Worm (Caenorhabditis elegans) whole organism, L3 larva: ENCODE data around the gene col-89.

ENCODE experiments used
- R02D3.7 ChIP-seq: fragments of 150-350 bp; optimal IDR thresholded peaks from 2 replicates; lab custom pipeline; 2014; ENCODE audit warnings: missing biosample characterization, missing genetic modification characterization
- ama-1 ChIP-seq: fragments of 150-350 bp; optimal IDR thresholded peaks from 2 replicates; lab custom pipeline; 2018
- ceh-16 ChIP-seq: sonication (generic microtip); optimal IDR thresholded peaks from 2 replicates; lab custom pipeline; 2017; ENCODE audit warnings: missing biosample characterization, missing genetic modification characterization
- ceh-28 ChIP-seq: fragments of 150-350 bp; optimal IDR thresholded peaks from 2 replicates; lab custom pipeline; 2014; ENCODE audit warnings: missing biosample characterization, missing genetic modification reagents, missing genetic modification characterization
- egl-27 ChIP-seq: sonication (generic microtip); optimal IDR thresholded peaks from 4 replicates; lab custom pipeline; 2017; ENCODE audit warnings: missing biosample characterization, missing genetic modification reagents, missing genetic modification characterization
- egl-5 ChIP-seq: fragments of 150-350 bp; optimal IDR thresholded peaks from 2 replicates; lab custom pipeline; 2017; ENCODE audit warnings: missing biosample characterization, missing genetic modification reagents, missing genetic modification characterization, inconsistent platforms
- elt-1 ChIP-seq: fragments of 150-350 bp; optimal IDR thresholded peaks from 2 replicates; lab custom pipeline; 2014; ENCODE audit warnings: missing biosample characterization, missing genetic modification characterization
- elt-2 ChIP-seq: sonication (generic microtip); optimal IDR thresholded peaks from 2 replicates; lab custom pipeline; 2016; ENCODE audit warnings: missing genetic modification reagents, mild to moderate bottlenecking, missing genetic modification characterization, missing compliant biosample characterization
- elt-3 ChIP-seq, 3 experiments: fragments of 150-350 bp in 1 of 3; sonication (generic microtip) in 2 of 3; optimal IDR thresholded peaks; 2 replicates in 2 of 3; 4 replicates in 1 of 3; lab custom pipeline; 2014 to 2017; ENCODE audit warnings: missing biosample characterization in 3 of 3, missing genetic modification characterization in 3 of 3
- fkh-10 ChIP-seq: sonication (generic microtip); optimal IDR thresholded peaks from 2 replicates; lab custom pipeline; 2017; ENCODE audit warnings: missing biosample characterization, missing genetic modification reagents, missing genetic modification characterization
- fkh-2 ChIP-seq: fragments of 150-350 bp; optimal IDR thresholded peaks from 2 replicates; lab custom pipeline; 2014; ENCODE audit warnings: missing biosample characterization, missing genetic modification reagents, missing genetic modification characterization
- jun-1 ChIP-seq: fragments of 150-350 bp; optimal IDR thresholded peaks from 2 replicates; lab custom pipeline; 2014; ENCODE audit warnings: missing biosample characterization, missing genetic modification reagents, missing genetic modification characterization
- lin-15B ChIP-seq: fragments of 150-350 bp; optimal IDR thresholded peaks from 2 replicates; lab custom pipeline; 2014; ENCODE audit warnings: missing biosample characterization, missing genetic modification characterization
- lin-39 ChIP-seq: fragments of 150-350 bp; optimal IDR thresholded peaks from 2 replicates; lab custom pipeline; 2018; ENCODE audit warnings: missing biosample characterization, missing genetic modification reagents, missing genetic modification characterization
- lsy-12 ChIP-seq: sonication (generic microtip); optimal IDR thresholded peaks from 2 replicates; lab custom pipeline; 2016; ENCODE audit warnings: mild to moderate bottlenecking, missing genetic modification characterization, missing compliant biosample characterization
- mdl-1 ChIP-seq: fragments of 150-350 bp; optimal IDR thresholded peaks from 2 replicates; lab custom pipeline; 2014; ENCODE audit warnings: missing biosample characterization, missing genetic modification characterization
- nfya-1 ChIP-seq: sonication (generic microtip); optimal IDR thresholded peaks from 2 replicates; lab custom pipeline; 2017; ENCODE audit warnings: missing genetic modification characterization, mild to moderate bottlenecking, missing compliant biosample characterization, antibody characterized with exemption, moderate library complexity; ENCODE audit not compliant: insufficient read depth
- nhr-11 ChIP-seq: fragments of 150-350 bp; optimal IDR thresholded peaks from 2 replicates; lab custom pipeline; 2014; ENCODE audit warnings: missing biosample characterization, missing genetic modification characterization
- nhr-12 ChIP-seq: fragments of 150-350 bp; optimal IDR thresholded peaks from 2 replicates; lab custom pipeline; 2014; ENCODE audit warnings: missing biosample characterization, missing genetic modification characterization
- nhr-237 ChIP-seq: fragments of 150-350 bp; optimal IDR thresholded peaks from 2 replicates; lab custom pipeline; 2014; ENCODE audit warnings: missing biosample characterization, missing genetic modification characterization
- nhr-28 ChIP-seq: fragments of 150-350 bp; optimal IDR thresholded peaks from 2 replicates; lab custom pipeline; 2014; ENCODE audit warnings: missing biosample characterization, missing genetic modification characterization
- nhr-43 ChIP-seq: sonication (generic microtip); optimal IDR thresholded peaks from 2 replicates; lab custom pipeline; 2016; ENCODE audit warnings: mild to moderate bottlenecking, missing genetic modification characterization, missing compliant biosample characterization; ENCODE audit not compliant: poor library complexity, severe bottlenecking
- nhr-67 ChIP-seq: fragments of 150-350 bp; optimal IDR thresholded peaks from 2 replicates; lab custom pipeline; 2014; ENCODE audit warnings: missing biosample characterization, missing genetic modification characterization
- pha-4 ChIP-seq: fragments of 150-350 bp; optimal IDR thresholded peaks from 2 replicates; lab custom pipeline; 2014; ENCODE audit warnings: missing biosample characterization, missing genetic modification reagents, missing genetic modification characterization
- pqm-1 ChIP-seq: fragments of 150-350 bp; optimal IDR thresholded peaks from 2 replicates; lab custom pipeline; 2017; ENCODE audit warnings: missing biosample characterization, missing genetic modification characterization, inconsistent platforms
- skn-1 ChIP-seq: fragments of 150-350 bp; optimal IDR thresholded peaks from 2 replicates; lab custom pipeline; 2014; ENCODE audit warnings: missing biosample characterization, missing genetic modification characterization
- snpc-4 ChIP-seq: fragments of 150-350 bp; optimal IDR thresholded peaks from 2 replicates; lab custom pipeline; 2014; ENCODE audit warnings: missing biosample characterization, missing genetic modification characterization
- tbx-2 ChIP-seq: sonication (generic microtip); optimal IDR thresholded peaks from 2 replicates; lab custom pipeline; 2016; ENCODE audit warnings: mild to moderate bottlenecking, missing genetic modification characterization, missing compliant biosample characterization
- unc-62 ChIP-seq: fragments of 150-350 bp; sonication (generic microtip); optimal IDR thresholded peaks from 4 replicates; lab custom pipeline; 2014; ENCODE audit warnings: missing biosample characterization, missing genetic modification reagents, missing genetic modification characterization
- zag-1 ChIP-seq: fragments of 150-350 bp; optimal IDR thresholded peaks from 2 replicates; lab custom pipeline; 2014; ENCODE audit warnings: missing biosample characterization, missing genetic modification characterization
- ztf-11 ChIP-seq: fragments of 150-350 bp; optimal IDR thresholded peaks from 2 replicates; lab custom pipeline; 2014; ENCODE audit warnings: missing biosample characterization, missing genetic modification characterization
- ztf-4 ChIP-seq: fragments of 150-350 bp; optimal IDR thresholded peaks from 2 replicates; lab custom pipeline; 2014; ENCODE audit warnings: missing biosample characterization, missing genetic modification characterization

Gene col-89

ce11 chrIII:4721750-4722149, 26.2 kb upstream of the col-89 start, which contains the start of gene acy-1 (continued):
- peak; percentile 78 for TF ChIP-seq pha-4 (tag; lab: Kevin White, UChicago)
- no peak for TF ChIP-seq mdl-1 (tag; lab: Kevin White, UChicago)
- no peak for TF ChIP-seq nhr-237 (tag; lab: Kevin White, UChicago)
- TF ChIP-seq jun-1, result no peak
- TF ChIP-seq lin-39, result peak; percentile 91
- peak; percentile 7 for TF ChIP-seq unc-62 (GFP tag; lab: Kevin White, UChicago)
- no peak for TF ChIP-seq lsy-12
- TF ChIP-seq ztf-11 (tag; lab: Kevin White, UChicago), result no peak
- peak; percentile 46 for TF ChIP-seq elt-1 (tag; lab: Kevin White, UChicago)
- peak; percentile 21 for TF ChIP-seq tbx-2 (tag; lab: Kevin White, UChicago)
- no peak for TF ChIP-seq fkh-2 (tag; lab: Kevin White, UChicago)

ce11 chrIII:4723922-4724321, 24.0 kb upstream of the col-89 start:
- TF ChIP-seq elt-2 (tag; lab: Kevin White, UChicago), result no peak
- TF ChIP-seq nfya-1 (tag; lab: Kevin White, UChicago), result peak; percentile 50
- TF ChIP-seq lin-39, result peak; percentile 6
- no peak for TF ChIP-seq ceh-16 (tag; lab: Kevin White, UChicago)
- peak; percentile 33 for TF ChIP-seq egl-5 (tag; lab: Kevin White, UChicago)
- no peak for TF ChIP-seq egl-27
- TF ChIP-seq nhr-11, result no peak
- peak; percentile 24 for TF ChIP-seq fkh-10
- TF ChIP-seq nhr-43 (tag; lab: Kevin White, UChicago), result no peak
- TF ChIP-seq ztf-4 (tag; lab: Kevin White, UChicago), result no peak
- TF ChIP-seq nhr-12 (tag; lab: Kevin White, UChicago), result no peak
- no peak for TF ChIP-seq ceh-28
- TF ChIP-seq, all 47 proteins: peak for 4

- TF ChIP-seq nfya-1 (tag; lab: Kevin White, UChicago) (peak; percentile 48), mdl-1 (tag; lab: Kevin White, UChicago) (peak; percentile 10), pqm-1 (no peak)
Observed at ce11 chrIII:4731295-4731988, 16.5 kb upstream of the col-89 start, which contains the start of gene F17C8.3. F17C8.3 (plus strand) TSS chrIII:4731938.

ce11 chrIII:4734056-4734455, 13.9 kb upstream of the col-89 start, which contains the start of gene F17C8.9:
F17C8.9 (plus strand) TSS chrIII:4734356.
- TF ChIP-seq skn-1 (tag; lab: Kevin White, UChicago) (no peak), nhr-237 (tag; lab: Kevin White, UChicago) (no peak), elt-3 (tag; optimal IDR thresholded peaks at IDR 0.05; lab: Kevin White, UChicago) (no peak), nhr-43 (tag; lab: Kevin White, UChicago) (no peak), elt-2 (tag; lab: Kevin White, UChicago) (no peak), snpc-4 (no peak), nhr-28 (tag; lab: Kevin White, UChicago) (no peak), ztf-11 (tag; lab: Kevin White, UChicago) (no peak), mdl-1 (tag; lab: Kevin White, UChicago) (no peak), zag-1 (no peak), tbx-2 (tag; lab: Kevin White, UChicago) (no peak), lin-15B (no peak), ama-1 (lab: Kevin White, UChicago) (no peak), nhr-67 (tag; lab: Kevin White, UChicago) (no peak), fkh-2 (tag; lab: Kevin White, UChicago) (no peak)

ce11 chrIII:4735443-4735842, 12.5 kb upstream of the col-89 start, which contains the start of gene F17C8.7:
F17C8.7 (plus strand) TSS chrIII:4735743.
- no peak for TF ChIP-seq R02D3.7
- no peak for TF ChIP-seq lin-15B
- no peak for TF ChIP-seq tbx-2 (tag; lab: Kevin White, UChicago)
